Worm (Caenorhabditis elegans) whole organism, young adult: ENCODE results near the gene C16C4.17.

Experiments used
- F10E7.11 ChIP-seq: sonication (generic microtip); optimal IDR thresholded peaks from 2 replicates; lab custom pipeline; 2017; ENCODE audit warnings: mild to moderate bottlenecking, missing genetic modification characterization, moderate library complexity, missing compliant biosample characterization
- ama-1 ChIP-seq, 3 experiments: fragments of 150-350 bp in 1 of 3; sonication (generic microtip) in 2 of 3; optimal IDR thresholded peaks; 2 replicates each; lab custom pipeline; 2014 to 2018; ENCODE audit warnings: missing biosample characterization in 2 of 3, missing genetic modification characterization in 2 of 3, missing genetic modification reagents in 2 of 3
- dpff-1 ChIP-seq: sonication (generic microtip); optimal IDR thresholded peaks from 2 replicates; lab custom pipeline; 2017; ENCODE audit warnings: mild to moderate bottlenecking, missing genetic modification characterization, missing compliant biosample characterization
- hlh-12 ChIP-seq: sonication (generic microtip); optimal IDR thresholded peaks from 2 replicates; lab custom pipeline; 2016; ENCODE audit warnings: missing genetic modification characterization, missing compliant biosample characterization
- lag-1 ChIP-seq: fragments of 200-800 bp; sonication (Bioruptor generic); IDR thresholded peaks from 2 replicates; pipeline ENCODE4 v1.3.6; 2022; ENCODE audit warnings: missing genetic modification reagents, missing genetic modification characterization, missing compliant biosample characterization
- lin-40 ChIP-seq: sonication (generic microtip); optimal IDR thresholded peaks from 2 replicates; lab custom pipeline; 2016; ENCODE audit warnings: missing genetic modification characterization, mild to moderate bottlenecking, missing compliant biosample characterization, missing genotype, missing genetic modification reagents
- lin-54 ChIP-seq: fragments of 200-800 bp; sonication (Bioruptor generic); optimal IDR thresholded peaks from 2 replicates; lab custom pipeline; 2018; ENCODE audit warnings: mild to moderate bottlenecking, missing genetic modification characterization, missing compliant biosample characterization
- unc-130 ChIP-seq: sonication (generic microtip); optimal IDR thresholded peaks from 2 replicates; lab custom pipeline; 2016; ENCODE audit warnings: missing genetic modification reagents, missing genetic modification characterization, missing compliant biosample characterization

DNA sequence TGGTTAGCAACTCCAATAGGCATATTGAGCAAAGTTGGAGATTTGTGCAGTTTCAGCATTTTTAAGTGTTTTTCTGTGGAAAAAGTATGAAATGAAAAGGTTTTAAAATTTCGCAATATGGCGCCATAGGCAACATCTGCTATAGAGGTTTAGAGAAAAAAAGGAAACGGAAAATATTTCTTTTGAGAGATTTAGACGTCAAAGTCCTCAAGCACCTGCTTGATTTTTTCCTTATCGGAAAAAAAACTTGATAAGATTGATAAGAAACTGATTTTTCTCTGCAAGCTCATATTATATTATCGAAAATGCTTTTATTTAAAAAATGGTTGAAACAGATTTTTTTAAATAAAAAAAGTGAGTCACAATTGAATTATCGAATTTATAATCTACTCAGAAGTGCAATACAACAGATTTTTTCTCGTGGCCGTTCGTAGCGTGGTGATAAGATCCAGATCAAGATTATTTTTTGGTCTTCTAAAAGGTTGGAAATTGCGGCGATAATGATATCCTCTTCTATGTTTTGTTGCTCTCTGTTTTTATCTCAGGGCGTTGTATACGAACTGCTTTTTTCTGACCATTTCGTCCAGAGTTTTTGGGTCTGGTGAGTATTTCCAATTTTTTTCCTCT lies 44.3 kb upstream of the C16C4.17 start, which contains the start of gene fbxc-19:
- no peak for TF ChIP-seq unc-130 (GFP tag; lab: Kevin White, UChicago)
- no peak for TF ChIP-seq ama-1 (optimal IDR thresholded peaks at IDR 0.05; lab: Kevin White, UChicago)
- no peak for TF ChIP-seq ama-1 (GFP tag; optimal IDR thresholded peaks at IDR 0.05; lab: Kevin White, UChicago)
- no peak for TF ChIP-seq dpff-1 (tag; lab: Kevin White, UChicago)
- no peak for TF ChIP-seq hlh-12 (tag; lab: Kevin White, UChicago)
- TF ChIP-seq F10E7.11 (tag; lab: Kevin White, UChicago) = no peak
- TF ChIP-seq lag-1 (GFP tag; lab: Robert Waterston, UW) = no peak
- no peak for TF ChIP-seq lin-40 (tag; lab: Kevin White, UChicago)
- TF ChIP-seq lin-54 (GFP tag; lab: Kevin White, UChicago) = no peak
